Fruit fly (Drosophila melanogaster) whole organism, embryonic: Measurements from ENCODE around the gene tst.

Experiments
- Aef1 ChIP-seq: fragments of 200-800 bp; sonication (Bioruptor generic); IDR thresholded peaks from 3 replicates; pipeline ENCODE4 v1.3.6; 2022; ENCODE audit warnings: missing biosample characterization, missing genetic modification characterization
- CG11398 ChIP-seq: fragments of 200-800 bp; sonication (Bioruptor generic); optimal IDR thresholded peaks from 2 replicates; lab custom pipeline; 2016; ENCODE audit warnings: missing biosample characterization, missing genetic modification characterization
- CG11504 ChIP-seq: fragments of 200-800 bp; sonication (Bioruptor generic); optimal IDR thresholded peaks from 3 replicates; lab custom pipeline; 2019; ENCODE audit warnings: missing biosample characterization, mild to moderate bottlenecking, missing genetic modification characterization, moderate library complexity
- CG12391 ChIP-seq: fragments of 200-800 bp; sonication (Bioruptor generic); optimal IDR thresholded peaks from 3 replicates; lab custom pipeline; 2018; ENCODE audit warnings: missing biosample characterization, mild to moderate bottlenecking, missing genetic modification characterization, moderate library complexity
- CG13624 ChIP-seq: fragments of 200-800 bp; sonication (Bioruptor generic); optimal IDR thresholded peaks from 2 replicates; lab custom pipeline; 2016; ENCODE audit warnings: missing biosample characterization, missing genetic modification characterization
- CG15479 ChIP-seq: fragments of 200-800 bp; sonication (Bioruptor generic); optimal IDR thresholded peaks from 3 replicates; lab custom pipeline; 2019; ENCODE audit warnings: missing biosample characterization, mild to moderate bottlenecking, missing genetic modification characterization, moderate library complexity
- CG15514 ChIP-seq: fragments of 200-800 bp; sonication (Bioruptor generic); optimal IDR thresholded peaks from 3 replicates; lab custom pipeline; 2017; ENCODE audit warnings: missing biosample characterization, missing genetic modification characterization, mild to moderate bottlenecking, moderate library complexity, missing genetic modification reagents
- CG18476 ChIP-seq: fragments of 200-800 bp; sonication (Bioruptor generic); optimal IDR thresholded peaks from 2 replicates; lab custom pipeline; 2016; ENCODE audit warnings: missing biosample characterization, mild to moderate bottlenecking, missing genetic modification characterization
- CG2116 ChIP-seq: fragments of 200-800 bp; sonication (Bioruptor generic); optimal IDR thresholded peaks from 3 replicates; lab custom pipeline; 2018; ENCODE audit warnings: missing biosample characterization, mild to moderate bottlenecking, missing genetic modification characterization
- CG3065 ChIP-seq: fragments of 200-800 bp; sonication (Bioruptor generic); optimal IDR thresholded peaks from 2 replicates; lab custom pipeline; 2016; ENCODE audit warnings: missing biosample characterization, missing genetic modification characterization
- CG31365 ChIP-seq: fragments of 200-800 bp; sonication (Bioruptor generic); optimal IDR thresholded peaks from 2 replicates; lab custom pipeline; 2018; ENCODE audit warnings: missing biosample characterization, mild to moderate bottlenecking, missing genetic modification characterization
- CG32767 ChIP-seq: fragments of 200-800 bp; sonication (Bioruptor generic); IDR thresholded peaks from 2 replicates; pipeline ENCODE4 v1.3.6; 2022; ENCODE audit warnings: missing biosample characterization, missing genetic modification characterization
- CG4820 ChIP-seq: fragments of 200-800 bp; sonication (Bioruptor generic); optimal IDR thresholded peaks from 3 replicates; lab custom pipeline; 2016; ENCODE audit warnings: missing biosample characterization, missing genetic modification characterization
- CG5245 ChIP-seq: fragments of 200-800 bp; sonication (Bioruptor generic); optimal IDR thresholded peaks from 3 replicates; lab custom pipeline; 2016; ENCODE audit warnings: missing biosample characterization, missing genetic modification characterization
- CG6854 ChIP-seq: fragments of 200-800 bp; sonication (Bioruptor generic); optimal IDR thresholded peaks from 3 replicates; lab custom pipeline; 2017; ENCODE audit warnings: missing biosample characterization, mild to moderate bottlenecking, missing genetic modification characterization
- CG8290 ChIP-seq, 3 experiments: fragments of 200-800 bp; sonication (Bioruptor generic); optimal IDR thresholded peaks; 2 replicates each; lab custom pipeline; 2016 to 2019; ENCODE audit warnings: missing biosample characterization in 3 of 3, missing genetic modification characterization in 3 of 3, mild to moderate bottlenecking in 2 of 3, moderate library complexity in 1 of 3
- Dek ChIP-seq: fragments of 200-800 bp; sonication (Bioruptor generic); optimal IDR thresholded peaks from 3 replicates; lab custom pipeline; 2019; ENCODE audit warnings: missing biosample characterization, mild to moderate bottlenecking, missing genetic modification characterization, moderate library complexity
- Fer2 ChIP-seq: fragments of 200-800 bp; sonication (Bioruptor generic); optimal IDR thresholded peaks from 2 replicates; lab custom pipeline; 2018; ENCODE audit warnings: missing biosample characterization, mild to moderate bottlenecking, missing genetic modification characterization, moderate library complexity
- HHEX ChIP-seq: fragments of 200-800 bp; sonication (Bioruptor generic); optimal IDR thresholded peaks from 3 replicates; lab custom pipeline; 2017; ENCODE audit warnings: missing biosample characterization, mild to moderate bottlenecking, missing genetic modification characterization, missing genetic modification reagents
- HLH3B ChIP-seq: fragments of 200-800 bp; sonication (Bioruptor generic); IDR thresholded peaks from 2 replicates; pipeline ENCODE4 v1.3.6; 2022; ENCODE audit warnings: missing biosample characterization, missing genetic modification characterization
- HLH4C ChIP-seq: fragments of 200-800 bp; sonication (Bioruptor generic); IDR thresholded peaks from 3 replicates; pipeline ENCODE4 v1.3.6; 2022; ENCODE audit warnings: missing biosample characterization, missing genetic modification characterization; ENCODE audit not compliant: partially characterized antibody
- HLH54F ChIP-seq: fragments of 200-800 bp; sonication (Bioruptor generic); optimal IDR thresholded peaks from 3 replicates; lab custom pipeline; 2016; ENCODE audit warnings: missing biosample characterization, missing genetic modification characterization
- Hmr ChIP-seq: fragments of 200-800 bp; sonication (Bioruptor generic); optimal IDR thresholded peaks from 3 replicates; lab custom pipeline; 2017; ENCODE audit warnings: mild to moderate bottlenecking, missing biosample characterization, missing genetic modification reagents, missing genetic modification characterization
- Lhr ChIP-seq: fragments of 200-800 bp; sonication (Bioruptor generic); optimal IDR thresholded peaks from 3 replicates; lab custom pipeline; 2017; ENCODE audit warnings: mild to moderate bottlenecking, missing biosample characterization, missing genetic modification reagents, missing genetic modification characterization
- Opbp ChIP-seq: fragments of 200-800 bp; sonication (Bioruptor generic); IDR thresholded peaks from 3 replicates; pipeline ENCODE4 v1.3.6; 2022; ENCODE audit warnings: missing biosample characterization, missing genetic modification characterization; ENCODE audit not compliant: partially characterized antibody
- Optix ChIP-seq: fragments of 200-800 bp; sonication (Bioruptor generic); IDR thresholded peaks from 3 replicates; pipeline ENCODE4 v1.3.6; 2022; ENCODE audit warnings: missing biosample characterization, missing genetic modification characterization
- Tbp ChIP-seq: fragments of >200 bp; optimal IDR thresholded peaks from 2 replicates; lab custom pipeline; 2018; ENCODE audit warnings: missing biosample characterization, missing genetic modification characterization
- Trl ChIP-seq, 3 experiments: fragments of >200 bp in 2 of 3; fragments of 200-800 bp in 1 of 3; sonication (Bioruptor generic) in 1 of 3; optimal IDR thresholded peaks; 2 replicates in 1 of 3; 3 replicates in 2 of 3; lab custom pipeline; 2016 to 2017; ENCODE audit warnings: missing biosample characterization in 1 of 3, missing genetic modification characterization in 1 of 3
- YL-1 ChIP-seq: fragments of 200-800 bp; sonication (Bioruptor generic); optimal IDR thresholded peaks from 3 replicates; lab custom pipeline; 2017; ENCODE audit warnings: missing biosample characterization, mild to moderate bottlenecking, missing genetic modification characterization
- chn ChIP-seq: fragments of 200-800 bp; sonication (Bioruptor generic); optimal IDR thresholded peaks from 2 replicates; lab custom pipeline; 2016; ENCODE audit warnings: missing biosample characterization, missing genetic modification characterization
- exex ChIP-seq: fragments of 200-800 bp; sonication (Bioruptor generic); optimal IDR thresholded peaks from 4 replicates; lab custom pipeline; 2018; ENCODE audit warnings: missing biosample characterization, mild to moderate bottlenecking, missing genetic modification characterization, moderate library complexity
- fd3F ChIP-seq: fragments of 200-800 bp; sonication (Bioruptor generic); optimal IDR thresholded peaks from 2 replicates; lab custom pipeline; 2018; ENCODE audit warnings: missing biosample characterization, mild to moderate bottlenecking, missing genetic modification characterization, moderate library complexity
- gcm2 ChIP-seq: fragments of 200-800 bp; sonication (Bioruptor generic); optimal IDR thresholded peaks from 2 replicates; lab custom pipeline; 2016; ENCODE audit warnings: missing biosample characterization, missing genetic modification characterization
- gsb-n ChIP-seq: fragments of 200-800 bp; sonication (Bioruptor generic); optimal IDR thresholded peaks from 3 replicates; lab custom pipeline; 2018; ENCODE audit warnings: missing biosample characterization, mild to moderate bottlenecking, missing genetic modification characterization
- kay ChIP-seq: fragments of 200-800 bp; sonication (Bioruptor generic); optimal IDR thresholded peaks from 2 replicates; lab custom pipeline; 2016; ENCODE audit warnings: missing biosample characterization, missing genetic modification characterization
- mld ChIP-seq: fragments of 200-800 bp; sonication (Bioruptor generic); IDR thresholded peaks from 3 replicates; pipeline ENCODE4 v1.3.6; 2022; ENCODE audit warnings: missing biosample characterization, missing genetic modification characterization; ENCODE audit not compliant: partially characterized antibody
- nerfin-1 ChIP-seq: fragments of 200-800 bp; sonication (Bioruptor generic); optimal IDR thresholded peaks from 3 replicates; lab custom pipeline; 2019; ENCODE audit warnings: missing biosample characterization, mild to moderate bottlenecking, missing genetic modification characterization, moderate library complexity
- oc ChIP-seq: fragments of 200-800 bp; sonication (Bioruptor generic); optimal IDR thresholded peaks from 2 replicates; lab custom pipeline; 2018; ENCODE audit warnings: missing biosample characterization, mild to moderate bottlenecking, missing genetic modification characterization, moderate library complexity
- ranshi ChIP-seq: fragments of 200-800 bp; sonication (Bioruptor generic); IDR thresholded peaks from 2 replicates; pipeline ENCODE4 v1.3.6; 2022; ENCODE audit warnings: missing biosample characterization, missing genetic modification characterization
- salm ChIP-seq: fragments of 200-800 bp; sonication (Bioruptor generic); optimal IDR thresholded peaks from 2 replicates; lab custom pipeline; 2018; ENCODE audit warnings: missing biosample characterization, mild to moderate bottlenecking, missing genetic modification characterization
- sr ChIP-seq: fragments of 200-800 bp; sonication (Bioruptor generic); IDR thresholded peaks from 3 replicates; pipeline ENCODE4 v1.3.6; 2022; ENCODE audit warnings: missing biosample characterization, missing genetic modification characterization
- sug ChIP-seq: fragments of 200-800 bp; optimal IDR thresholded peaks from 2 replicates; lab custom pipeline; 2019; ENCODE audit warnings: missing biosample characterization, mild to moderate bottlenecking, missing genetic modification characterization, moderate library complexity
- tgo ChIP-seq: fragments of 200-800 bp; sonication (Bioruptor generic); IDR thresholded peaks from 3 replicates; pipeline ENCODE4 v1.3.6; 2022; ENCODE audit warnings: missing biosample characterization, missing genetic modification characterization
- tio ChIP-seq: fragments of 200-800 bp; sonication (Bioruptor generic); optimal IDR thresholded peaks from 2 replicates; lab custom pipeline; 2017; ENCODE audit warnings: missing biosample characterization, missing genetic modification characterization, inconsistent platforms
- tna ChIP-seq: fragments of 200-800 bp; sonication (Bioruptor generic); IDR thresholded peaks from 2 replicates; pipeline ENCODE4 v1.3.6; 2022; ENCODE audit warnings: missing biosample characterization, missing genetic modification characterization; ENCODE audit not compliant: partially characterized antibody
- trem ChIP-seq: fragments of 200-800 bp; optimal IDR thresholded peaks from 3 replicates; lab custom pipeline; 2019; ENCODE audit warnings: missing biosample characterization, mild to moderate bottlenecking, missing genetic modification characterization, moderate library complexity
- tx ChIP-seq: fragments of 200-800 bp; sonication (Bioruptor generic); optimal IDR thresholded peaks from 2 replicates; lab custom pipeline; 2016; ENCODE audit warnings: missing biosample characterization, missing genetic modification characterization
- z ChIP-seq: fragments of 200-800 bp; sonication (Bioruptor generic); IDR thresholded peaks from 3 replicates; pipeline ENCODE4 v1.3.6; 2022; ENCODE audit warnings: missing biosample characterization, missing genetic modification characterization
- zen2 ChIP-seq: fragments of 200-800 bp; sonication (Bioruptor generic); IDR thresholded peaks from 3 replicates; pipeline ENCODE4 v1.3.6; 2022; ENCODE audit warnings: missing biosample characterization, missing genetic modification characterization; ENCODE audit not compliant: partially characterized antibody

Gene tst

DNA sequence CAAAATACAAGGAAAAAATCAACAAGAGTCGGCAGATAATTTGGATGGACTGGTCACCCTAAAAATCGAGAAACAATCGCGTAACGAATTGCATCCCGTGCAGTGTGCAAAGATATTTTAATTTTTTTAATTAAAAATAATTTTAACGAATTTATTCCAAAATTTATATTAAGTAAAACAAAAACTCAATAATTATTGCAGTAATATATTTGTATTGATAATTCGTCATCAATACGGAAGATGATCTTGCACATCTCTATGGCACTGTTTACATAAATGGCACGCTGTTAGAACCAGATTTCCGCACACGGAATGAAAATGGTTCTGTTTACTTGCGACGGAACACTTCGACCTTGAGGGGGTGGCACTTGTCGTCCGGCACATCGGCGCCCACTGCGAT, at the start of gene tst (continued):
- peak; percentile 16 for TF ChIP-seq tx (GFP tag; lab: Kevin White, UChicago)
- TF ChIP-seq tgo = peak; percentile 98
- TF ChIP-seq CG6854 (GFP tag; lab: Kevin White, UChicago) = no peak
- peak; percentile 82 for TF ChIP-seq CG4820 (GFP tag; lab: Kevin White, UChicago)
- peak; percentile 74 for TF ChIP-seq kay (GFP tag; lab: Kevin White, UChicago)
- TF ChIP-seq chn (GFP tag; lab: Kevin White, UChicago) = peak; percentile 63
- TF ChIP-seq YL-1 = peak; percentile 71
- TF ChIP-seq CG18476 (GFP tag; lab: Kevin White, UChicago) = peak; percentile 75
- TF ChIP-seq CG11504 (tag; lab: Kevin White, UChicago) = peak; percentile 92
- peak; percentile 79 for TF ChIP-seq nerfin-1 (tag; lab: Kevin White, UChicago)
- TF ChIP-seq exex (tag; lab: Kevin White, UChicago) = peak; percentile 63
- TF ChIP-seq CG32767 = peak; percentile 93
- peak; percentile 93 for TF ChIP-seq Optix (GFP tag; lab: Robert Waterston, UW)
- TF ChIP-seq Lhr (GFP tag; lab: Kevin White, UChicago) = no peak
- TF ChIP-seq CG5245 (GFP tag; lab: Kevin White, UChicago) = peak; percentile 83
- peak; percentile 89 for TF ChIP-seq oc (tag; lab: Kevin White, UChicago)
- peak; percentile 90 for TF ChIP-seq CG15514 (GFP tag; lab: Kevin White, UChicago)
- TF ChIP-seq mld (GFP tag; lab: Robert Waterston, UW) = no peak
- peak; percentile 19 for TF ChIP-seq CG31365 (tag; lab: Kevin White, UChicago)
- TF ChIP-seq CG2116 = peak; percentile 66
- TF ChIP-seq Opbp (GFP tag; lab: Robert Waterston, UW) = no peak
- no peak for TF ChIP-seq tna
- TF ChIP-seq HLH54F (GFP tag; lab: Kevin White, UChicago) = peak; percentile 53
- TF ChIP-seq ranshi (GFP tag; lab: Robert Waterston, UW) = peak; percentile 97
- TF ChIP-seq tio (GFP tag; lab: Kevin White, UChicago) = no peak
- peak; percentile 96 for TF ChIP-seq CG12391
- peak; percentile 80 for TF ChIP-seq Fer2 (tag; lab: Kevin White, UChicago)
- TF ChIP-seq zen2 (GFP tag; lab: Robert Waterston, UW) = no peak
- peak; percentile 88 for TF ChIP-seq fd3F (GFP tag; lab: Kevin White, UChicago)
- peak; percentile 39 for TF ChIP-seq gcm2 (GFP tag; lab: Kevin White, UChicago)
- peak; percentile 91 for TF ChIP-seq Hmr
- peak; percentile 97 for TF ChIP-seq Aef1
- no peak for TF ChIP-seq sr (GFP tag; lab: Robert Waterston, UW)
- TF ChIP-seq Trl (optimal IDR thresholded peaks at IDR 0.05; lab: Kevin White, UChicago) = no peak
- peak; percentile 35 for TF ChIP-seq Trl (GFP tag; optimal IDR thresholded peaks at IDR 0.05; lab: Kevin White, UChicago)
- peak; percentile 59; the same call in 1 of the 3 replicates for TF ChIP-seq z
- TF ChIP-seq CG13624 (GFP tag; lab: Kevin White, UChicago) = peak; percentile 54
- peak; percentile 90 for TF ChIP-seq HHEX
- TF ChIP-seq Tbp = no peak
- TF ChIP-seq sug = peak; percentile 79
- peak; percentile 80 for TF ChIP-seq salm (tag; lab: Kevin White, UChicago)
- TF ChIP-seq gsb-n (tag; lab: Kevin White, UChicago) = peak; percentile 95
- TF ChIP-seq CG11398 (GFP tag; lab: Kevin White, UChicago) = no peak
- TF ChIP-seq Dek (tag; lab: Kevin White, UChicago) = peak; percentile 90
- TF ChIP-seq HLH4C (GFP tag; lab: Robert Waterston, UW) = peak; percentile 43; the same call in 1 of the 3 replicates
- peak; percentile 86 for TF ChIP-seq CG8290 (GFP tag; optimal IDR thresholded peaks at IDR 0.05; lab: Kevin White, UChicago)
- TF ChIP-seq CG8290 (tag; optimal IDR thresholded peaks at IDR 0.05; lab: Kevin White, UChicago) = peak in 1 of 2 experiments; percentile 59
- TF ChIP-seq CG3065 = peak; percentile 83
- peak; percentile 97 for TF ChIP-seq HLH3B (GFP tag; lab: Robert Waterston, UW)
- TF ChIP-seq CG15479 = no peak
- peak; percentile 91 for TF ChIP-seq trem
